Fruit fly (Drosophila melanogaster): ENCODE measurements around the gene CG3552.

Gene CG3552

DNA sequence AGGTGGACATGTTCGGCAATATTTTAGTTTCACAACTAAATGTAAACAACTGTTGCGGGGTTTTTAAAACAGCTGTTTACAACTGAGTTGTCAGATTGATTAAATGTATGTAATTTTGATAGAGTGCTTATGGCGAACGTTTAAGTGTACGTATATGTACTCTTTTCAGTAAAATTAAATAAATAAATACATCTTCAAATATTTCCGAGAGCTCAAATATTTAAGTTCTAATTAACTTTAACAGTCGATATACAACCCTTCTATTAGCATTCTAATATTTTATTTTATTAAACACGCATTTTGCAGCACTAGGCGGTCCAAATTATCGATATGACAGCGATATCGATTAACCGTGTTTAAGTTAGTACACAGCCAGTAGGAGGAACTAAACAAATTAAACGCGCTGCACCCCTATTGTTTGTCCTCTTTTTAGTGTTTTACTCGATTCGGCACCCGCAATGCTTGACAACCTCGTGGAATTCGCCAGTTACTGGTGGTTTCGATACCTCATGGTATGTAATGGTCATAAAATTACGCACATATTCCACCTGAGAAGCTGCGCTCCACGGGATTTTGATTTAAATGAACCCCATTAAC is 4.5 kb upstream of the CG3552 start, which contains the start of the genes CG3448 and ghi (continued):
- TF ChIP-seq Drgx (GFP tag; IDR thresholded peaks at IDR 0.05) (peak; percentile 42), CG17802 (tag; optimal IDR thresholded peaks at IDR 0.05) (peak; percentile 11), CG11247 (GFP tag; IDR thresholded peaks at IDR 0.05) (peak; percentile 63; the same call in 1 of the 2 replicates), B-H1 (GFP tag; IDR thresholded peaks at IDR 0.05) (peak; percentile 13; the same call in 1 of the 3 replicates), CG11398 (GFP tag; optimal IDR thresholded peaks at IDR 0.05) (no peak), NFAT (GFP tag; IDR thresholded peaks at IDR 0.05) (peak; percentile 59; the same call in 1 of the 2 replicates), lbe (GFP tag; optimal IDR thresholded peaks at IDR 0.05) (peak; percentile 79), CG13424 (tag; optimal IDR thresholded peaks at IDR 0.05) (peak; percentile 61), zen (tag; optimal IDR thresholded peaks at IDR 0.05) (peak; percentile 73), CG6272 (GFP tag; IDR thresholded peaks at IDR 0.05) (peak; percentile 60; the same call in 1 of the 2 replicates), Oli (tag; optimal IDR thresholded peaks at IDR 0.05) (no peak), CG1602 (GFP tag; optimal IDR thresholded peaks at IDR 0.05) (no peak), CG12299 (tag; optimal IDR thresholded peaks at IDR 0.05) (peak; percentile 8), CG13894 (tag; optimal IDR thresholded peaks at IDR 0.05) (peak; percentile 78), cg (GFP tag; optimal IDR thresholded peaks at IDR 0.05) (no peak), Jarid2 (GFP tag; optimal IDR thresholded peaks at IDR 0.05) (no peak), trem (tag; optimal IDR thresholded peaks at IDR 0.05) (peak; percentile 84), ATbp (GFP tag; optimal IDR thresholded peaks at IDR 0.05) (no peak), CG9876 (GFP tag; optimal IDR thresholded peaks at IDR 0.05) (no peak), zen2 (GFP tag; IDR thresholded peaks at IDR 0.05; ENCODE audit: partially characterized antibody) (no peak; the same call in 2 of the 3 replicates), Hsf (GFP tag; optimal IDR thresholded peaks at IDR 0.05) (peak; percentile 35), sna (GFP tag; IDR thresholded peaks at IDR 0.05; ENCODE audit: partially characterized antibody) (peak; percentile 90), fd3F (GFP tag; optimal IDR thresholded peaks at IDR 0.05) (no peak), CG18599 (GFP tag; optimal IDR thresholded peaks at IDR 0.05) (peak; percentile 81), CG5245 (GFP tag; optimal IDR thresholded peaks at IDR 0.05) (peak; percentile 36), CHES-1-like (GFP tag; optimal IDR thresholded peaks at IDR 0.05) (peak; percentile 28), btn (GFP tag; optimal IDR thresholded peaks at IDR 0.05) (no peak), CG17612 (GFP tag; IDR thresholded peaks at IDR 0.05) (no peak), Sox100B (GFP tag; optimal IDR thresholded peaks at IDR 0.05) (peak; percentile 65), HHEX (GFP tag; optimal IDR thresholded peaks at IDR 0.05) (peak; percentile 64), Nf-YC (tag; optimal IDR thresholded peaks at IDR 0.05) (peak; percentile 77), CG8924 (tag; optimal IDR thresholded peaks at IDR 0.05) (peak; percentile 51), Med (GFP tag) (peak; percentile 82), nerfin-2 (GFP tag; IDR thresholded peaks at IDR 0.05; ENCODE audit: partially characterized antibody) (peak; percentile 79), BtbVII (GFP tag; optimal IDR thresholded peaks at IDR 0.05) (peak; percentile 24), ttk (GFP tag; IDR thresholded peaks at IDR 0.05) (peak; percentile 42; the same call in 1 of the 2 replicates), fru (optimal IDR thresholded peaks at IDR 0.05) (no peak), Hmr (GFP tag; optimal IDR thresholded peaks at IDR 0.05) (peak; percentile 70), amos (GFP tag; IDR thresholded peaks at IDR 0.05; ENCODE audit: partially characterized antibody) (peak; percentile 73; the same call in 1 of the 2 replicates), Elba2 (GFP tag; optimal IDR thresholded peaks at IDR 0.05) (peak; percentile 17), lov (optimal IDR thresholded peaks at IDR 0.05) (no peak), lov (GFP tag; IDR thresholded peaks at IDR 0.05) (no peak), Gug (GFP tag; IDR thresholded peaks at IDR 0.05) (peak; percentile 31; the same call in 1 of the 4 replicates), sqz (GFP tag; optimal IDR thresholded peaks at IDR 0.05) (peak; percentile 55), Side (GFP tag; optimal IDR thresholded peaks at IDR 0.05) (peak; percentile 26), D19B (GFP tag; optimal IDR thresholded peaks at IDR 0.05) (no peak), Doc3 (GFP tag; IDR thresholded peaks at IDR 0.05; ENCODE audit: partially characterized antibody) (peak; percentile 65; the same call in 2 of the 3 replicates), nmo (GFP tag; optimal IDR thresholded peaks at IDR 0.05) (peak; percentile 55), grn (GFP tag; optimal IDR thresholded peaks at IDR 0.05) (peak; percentile 1)

Data from whole organism, embryonic.